Worm (Caenorhabditis elegans): ENCODE data around the gene C27A7.5.
A peak's percentile ranks its signal among the peaks of the same experiment; 100 is the strongest.

The C27A7.5 gene

ce11 chrV:12111452-12111851, 50.7 kb downstream of the C27A7.5 start, which contains the start of gene lhpp-1:
lhpp-1 (minus strand) TSS chrV:12111805.
- TF ChIP-seq pha-4 (tag; optimal IDR thresholded peaks at IDR 0.05) (peak; percentile 53), nhr-23 (tag; optimal IDR thresholded peaks at IDR 0.05) (peak; percentile 49), ceh-28 (tag; optimal IDR thresholded peaks at IDR 0.05) (no peak), nhr-25 (tag; optimal IDR thresholded peaks at IDR 0.05) (peak; percentile 2)

- TF ChIP-seq nfya-1 (tag; optimal IDR thresholded peaks at IDR 0.05; ENCODE audit: insufficient read depth) (no peak), zag-1 (tag; optimal IDR thresholded peaks at IDR 0.05) (no peak), nhr-76 (tag; optimal IDR thresholded peaks at IDR 0.05) (no peak), sea-2 (GFP tag; optimal IDR thresholded peaks at IDR 0.05) (no peak), nhr-25 (tag; optimal IDR thresholded peaks at IDR 0.05) (no peak), nhr-11 (tag; optimal IDR thresholded peaks at IDR 0.05) (no peak), ZK546.5 (tag; optimal IDR thresholded peaks at IDR 0.05) (no peak), ceh-9 (tag; optimal IDR thresholded peaks at IDR 0.05) (no peak), nhr-28 (tag; optimal IDR thresholded peaks at IDR 0.05) (no peak), fos-1 (tag; optimal IDR thresholded peaks at IDR 0.05) (no peak), egl-5 (tag; optimal IDR thresholded peaks at IDR 0.05) (no peak), lin-39 (tag; optimal IDR thresholded peaks at IDR 0.05) (no peak)
Measured at ce11 chrV:12106841-12107240, 55.3 kb downstream of the C27A7.5 start, which contains the start of gene nhr-136. nhr-136 (plus strand) TSS chrV:12107141.

Measured in whole organism, L3 larva.